Worm (Caenorhabditis elegans): Measurements from ENCODE around the gene K07H8.8.

DNA sequence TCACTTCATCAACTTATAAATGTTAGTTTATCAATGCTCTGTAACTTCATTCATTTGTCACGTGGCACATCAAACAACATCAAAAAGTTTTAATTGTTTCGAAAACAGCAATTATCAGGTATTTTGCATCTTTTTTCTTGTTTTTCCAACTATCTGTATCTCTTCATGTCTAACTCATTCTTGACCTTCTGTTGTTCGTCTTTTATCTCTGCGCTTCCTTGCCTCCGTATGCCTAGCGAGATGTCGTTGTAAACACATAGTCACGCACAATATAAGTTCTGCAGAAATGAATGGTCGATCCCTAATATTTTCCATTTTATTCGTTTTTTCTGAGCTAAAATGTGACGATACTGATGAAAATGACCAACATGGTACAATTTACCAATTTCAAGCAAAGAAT, 46.3 kb downstream of the K07H8.8 start, which contains the start of gene gpx-6:
- TF ChIP-seq nhr-10 (tag; optimal IDR thresholded peaks at IDR 0.05), result no peak
- TF ChIP-seq aha-1 (tag), result no peak
- TF ChIP-seq unc-62 (GFP tag; optimal IDR thresholded peaks at IDR 0.05 in 1 of 2), result no peak
- TF ChIP-seq unc-62 (tag; optimal IDR thresholded peaks at IDR 0.05), result no peak
- peak in 1 of 2 experiments; percentile 48 for TF ChIP-seq mdl-1 (tag; optimal IDR thresholded peaks at IDR 0.05)
